Fruit fly (Drosophila melanogaster): Measurements from ENCODE around the gene TotE.

TotE gene

DNA sequence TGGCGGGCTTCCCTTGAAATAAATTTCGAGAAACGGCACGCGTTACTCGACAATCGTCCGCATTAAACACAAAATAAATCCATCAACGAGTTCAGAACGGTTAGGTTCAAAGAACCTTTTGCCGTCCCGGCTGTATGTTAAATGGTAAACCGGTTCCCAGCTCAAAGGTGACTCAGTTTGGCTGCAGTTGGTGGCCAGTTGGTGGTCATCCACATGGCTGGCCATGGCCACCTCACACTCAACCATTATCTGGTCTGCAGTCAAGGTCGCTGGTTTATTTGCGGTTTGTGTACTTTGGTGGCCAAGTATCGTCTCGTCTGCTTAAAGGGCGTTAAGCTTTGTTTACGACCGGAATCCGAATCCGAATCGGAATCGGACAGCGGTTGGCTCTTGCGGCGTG lies 43.9 kb downstream of the TotE start:
- TF ChIP-seq dsf (GFP tag; optimal IDR thresholded peaks at IDR 0.05; ENCODE audit: borderline replicate concordance) (no peak), rgr (GFP tag; optimal IDR thresholded peaks at IDR 0.05) (no peak), woc (GFP tag; optimal IDR thresholded peaks at IDR 0.05) (no peak), Rel (GFP tag; optimal IDR thresholded peaks at IDR 0.05) (no peak), Rel (tag; optimal IDR thresholded peaks at IDR 0.05) (no peak), tai (GFP tag; optimal IDR thresholded peaks at IDR 0.05) (no peak), brk (GFP tag; optimal IDR thresholded peaks at IDR 0.05) (no peak), Hnf4 (GFP tag; optimal IDR thresholded peaks at IDR 0.05) (no peak), lola (GFP tag; optimal IDR thresholded peaks at IDR 0.05) (no peak), foxo (GFP tag; optimal IDR thresholded peaks at IDR 0.05) (no peak), sv (GFP tag; optimal IDR thresholded peaks at IDR 0.05) (no peak), pan (optimal IDR thresholded peaks at IDR 0.05) (no peak), Mio (GFP tag; optimal IDR thresholded peaks at IDR 0.05) (no peak), Dfd (GFP tag; optimal IDR thresholded peaks at IDR 0.05) (no peak), Hr78 (GFP tag; optimal IDR thresholded peaks at IDR 0.05) (no peak), HLH106 (tag; optimal IDR thresholded peaks at IDR 0.05) (no peak), Dif (GFP tag; optimal IDR thresholded peaks at IDR 0.05; ENCODE audit: partially characterized antibody) (no peak), Hr83 (GFP tag; optimal IDR thresholded peaks at IDR 0.05; ENCODE audit: poor library complexity, severe bottlenecking) (no peak), br (GFP tag; optimal IDR thresholded peaks at IDR 0.05) (no peak), CG32264 (GFP tag; optimal IDR thresholded peaks at IDR 0.05) (no peak)

DNA sequence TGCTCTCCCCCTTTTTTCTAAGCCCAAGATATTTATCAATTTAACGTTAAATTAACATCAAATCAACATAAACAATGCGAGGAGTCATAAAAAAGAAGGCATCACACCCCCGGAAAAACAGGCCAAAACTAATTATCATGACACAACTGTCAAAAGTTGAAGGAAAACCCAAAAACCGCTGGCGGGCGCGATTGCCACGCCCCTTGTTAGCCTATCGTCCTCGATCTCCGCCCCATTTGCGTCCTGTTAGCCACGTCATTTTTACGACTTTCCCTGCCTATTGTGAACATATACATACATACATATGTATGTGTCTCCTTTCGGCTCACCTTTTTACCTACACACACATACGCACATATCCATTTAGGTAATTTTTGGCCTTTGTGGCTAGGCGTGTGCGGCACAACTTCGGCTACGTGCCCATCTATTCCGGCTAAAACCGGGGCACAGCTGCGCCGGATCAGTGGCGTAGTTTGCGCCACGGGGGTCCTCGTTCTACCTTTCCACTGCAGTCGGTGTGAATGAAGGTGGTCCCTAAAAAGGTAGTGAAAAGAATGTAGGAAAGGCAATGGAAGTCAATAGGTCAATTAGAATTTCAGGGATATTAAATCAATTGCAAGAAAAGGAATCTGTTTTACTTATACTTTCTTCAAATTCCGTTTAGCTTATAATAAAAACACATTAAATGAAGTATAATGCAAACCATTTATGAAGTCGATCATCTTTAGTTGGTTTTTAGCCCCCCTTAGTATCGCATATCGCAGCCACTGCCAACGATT lies 46.6 kb downstream of the TotE start:
- TF ChIP-seq CG32264 (GFP tag; optimal IDR thresholded peaks at IDR 0.05) (no peak), Hnf4 (GFP tag; optimal IDR thresholded peaks at IDR 0.05) (no peak), foxo (GFP tag; optimal IDR thresholded peaks at IDR 0.05) (no peak), N (GFP tag; optimal IDR thresholded peaks at IDR 0.05) (no peak), Jra (GFP tag; optimal IDR thresholded peaks at IDR 0.05) (no peak), fru (GFP tag; optimal IDR thresholded peaks at IDR 0.05) (no peak), sv (GFP tag; optimal IDR thresholded peaks at IDR 0.05) (no peak), lola (GFP tag; optimal IDR thresholded peaks at IDR 0.05) (no peak), dmrt93B (GFP tag; optimal IDR thresholded peaks at IDR 0.05) (no peak), br (GFP tag; optimal IDR thresholded peaks at IDR 0.05) (no peak), sage (GFP tag; optimal IDR thresholded peaks at IDR 0.05) (no peak), OdsH (GFP tag; optimal IDR thresholded peaks at IDR 0.05) (no peak), pan (optimal IDR thresholded peaks at IDR 0.05) (no peak), HLH106 (tag; optimal IDR thresholded peaks at IDR 0.05) (no peak), Rel (GFP tag; optimal IDR thresholded peaks at IDR 0.05) (no peak), Rel (tag; optimal IDR thresholded peaks at IDR 0.05) (no peak)

DNA sequence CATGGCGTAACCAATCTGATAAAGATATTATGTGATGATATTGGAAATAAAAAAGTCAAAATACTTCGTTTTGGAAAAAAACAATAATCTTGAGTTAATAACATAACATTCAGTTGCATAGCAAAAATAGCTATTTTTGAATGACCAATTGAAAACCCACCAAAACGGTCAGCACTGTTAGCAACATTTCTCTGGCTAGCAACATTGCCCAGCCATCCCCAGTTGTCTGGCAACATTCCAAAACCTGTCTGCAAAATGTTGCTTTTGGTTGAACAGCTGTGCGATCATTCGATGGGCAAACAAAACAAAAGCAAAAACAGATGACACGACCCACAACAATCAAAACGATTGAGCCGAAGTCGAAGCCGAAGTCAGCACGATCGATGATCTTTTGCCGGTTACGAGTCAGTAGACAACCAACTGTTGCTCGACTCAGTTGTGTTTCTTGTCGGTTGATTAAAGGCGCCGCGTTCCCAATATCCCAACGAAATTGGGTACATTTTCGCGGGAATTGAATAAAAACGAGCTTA lies 47.7 kb downstream of the TotE start:
- TF ChIP-seq tai (GFP tag; optimal IDR thresholded peaks at IDR 0.05) (peak; percentile 84), Myc (optimal IDR thresholded peaks at IDR 0.05) (peak; percentile 92), pan (optimal IDR thresholded peaks at IDR 0.05) (no peak), Rel (GFP tag; optimal IDR thresholded peaks at IDR 0.05) (peak; percentile 54), Rel (tag; optimal IDR thresholded peaks at IDR 0.05) (no peak), br (GFP tag; optimal IDR thresholded peaks at IDR 0.05) (peak; percentile 89), CrebA (GFP tag; optimal IDR thresholded peaks at IDR 0.05; ENCODE audit: borderline replicate concordance) (peak; percentile 54), Vsx2 (GFP tag; optimal IDR thresholded peaks at IDR 0.05; ENCODE audit: partially characterized antibody) (peak; percentile 45), ey (GFP tag; optimal IDR thresholded peaks at IDR 0.05) (peak; percentile 90), foxo (GFP tag; optimal IDR thresholded peaks at IDR 0.05) (peak; percentile 31 to 91), Jra (GFP tag; optimal IDR thresholded peaks at IDR 0.05) (peak; percentile 83), rgr (GFP tag; optimal IDR thresholded peaks at IDR 0.05) (peak; percentile 91), Dfd (GFP tag; optimal IDR thresholded peaks at IDR 0.05) (no peak), Abd-B (GFP tag; optimal IDR thresholded peaks at IDR 0.05) (no peak), psq (GFP tag; optimal IDR thresholded peaks at IDR 0.05) (peak; percentile 78), Mio (GFP tag; optimal IDR thresholded peaks at IDR 0.05) (peak; percentile 15), woc (GFP tag; optimal IDR thresholded peaks at IDR 0.05) (peak; percentile 71), lola (GFP tag; optimal IDR thresholded peaks at IDR 0.05) (no peak), dl (GFP tag; optimal IDR thresholded peaks at IDR 0.05; ENCODE audit: insufficient read depth in 1 of 2, partially characterized antibody in 2 of 2) (no peak), usp (GFP tag; optimal IDR thresholded peaks at IDR 0.05) (no peak), Hr83 (GFP tag; optimal IDR thresholded peaks at IDR 0.05; ENCODE audit: poor library complexity, severe bottlenecking) (no peak), fru (GFP tag; optimal IDR thresholded peaks at IDR 0.05) (peak; percentile 93), dmrt93B (GFP tag; optimal IDR thresholded peaks at IDR 0.05) (peak; percentile 67), CG9705 (GFP tag; optimal IDR thresholded peaks at IDR 0.05) (no peak), h (GFP tag; optimal IDR thresholded peaks at IDR 0.05) (peak; percentile 72), brk (GFP tag; optimal IDR thresholded peaks at IDR 0.05) (peak; percentile 82), N (GFP tag; optimal IDR thresholded peaks at IDR 0.05) (no peak), Hnf4 (GFP tag; optimal IDR thresholded peaks at IDR 0.05) (peak; percentile 86), dsf (GFP tag; optimal IDR thresholded peaks at IDR 0.05; ENCODE audit: borderline replicate concordance) (peak; percentile 54), sv (GFP tag; optimal IDR thresholded peaks at IDR 0.05) (peak; percentile 96), CG32264 (GFP tag; optimal IDR thresholded peaks at IDR 0.05) (peak; percentile 22), Sp1 (GFP tag; optimal IDR thresholded peaks at IDR 0.05) (peak; percentile 64), GATAd (GFP tag; optimal IDR thresholded peaks at IDR 0.05) (peak; percentile 1), Dif (GFP tag; optimal IDR thresholded peaks at IDR 0.05; ENCODE audit: partially characterized antibody) (peak; percentile 41), sage (GFP tag; optimal IDR thresholded peaks at IDR 0.05) (peak; percentile 66), HLH106 (tag; optimal IDR thresholded peaks at IDR 0.05) (peak; percentile 75), OdsH (GFP tag; optimal IDR thresholded peaks at IDR 0.05) (peak; percentile 93), jim (GFP tag; optimal IDR thresholded peaks at IDR 0.05) (no peak), Hr78 (GFP tag; optimal IDR thresholded peaks at IDR 0.05) (no peak)

Data from whole organism, wandering third instar larva.